Worm (Caenorhabditis elegans): Measurements from ENCODE around the gene C17E7.9.

Gene C17E7.9

DNA sequence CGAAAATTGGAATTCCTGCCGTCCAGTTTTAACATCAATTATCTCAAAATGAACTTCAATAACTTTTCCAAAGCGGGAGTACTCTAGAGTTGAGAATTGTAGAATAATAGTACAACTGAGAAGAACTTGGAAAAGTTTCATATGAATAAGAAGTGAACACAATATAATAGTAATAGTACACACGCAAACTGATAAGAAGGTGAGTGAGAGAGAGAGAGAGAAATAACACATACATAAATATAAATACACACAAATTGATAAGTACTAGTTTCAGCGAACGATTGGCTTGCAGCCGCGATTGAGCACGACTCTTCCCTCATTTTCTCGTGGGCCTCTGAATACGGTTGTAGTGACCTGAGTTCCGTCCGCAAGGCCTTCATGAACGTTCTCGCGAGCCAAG lies 1.5 kb downstream of the C17E7.9 start, which contains the start of gene C17E7.13:
TSS of gene C17E7.13 (minus strand) at position 176 of the 400 bp plus-strand sequence.
- TF ChIP-seq elt-2 (tag; optimal IDR thresholded peaks at IDR 0.05) (peak; percentile 16), ceh-34 (tag; optimal IDR thresholded peaks at IDR 0.05) (no peak)

DNA sequence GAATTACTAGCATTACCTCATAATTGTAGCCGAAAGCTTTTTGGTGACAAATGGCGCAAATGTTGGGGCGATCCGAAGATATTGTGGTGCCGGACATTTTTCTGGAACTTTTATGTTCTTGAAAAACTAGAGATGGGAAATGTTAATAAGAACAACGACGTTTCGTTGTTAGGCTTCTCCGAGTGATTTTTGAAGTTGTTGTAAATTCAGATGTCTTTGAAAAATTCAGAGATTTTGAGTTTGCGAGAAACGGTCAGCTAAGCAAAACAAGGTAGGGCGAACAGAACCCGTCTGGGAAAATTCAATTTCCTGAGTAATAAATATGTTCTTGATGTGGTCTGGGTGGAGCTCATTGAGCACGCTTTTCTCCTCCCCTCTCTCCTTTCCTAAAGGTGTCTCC lies 4.6 kb downstream of the C17E7.9 start, which contains the start of gene nhr-124:
TSS of gene nhr-124 (minus strand) at position 101 of the 400 bp plus-strand sequence.
- TF ChIP-seq ceh-24 (tag; optimal IDR thresholded peaks at IDR 0.05) (no peak), tbx-2 (tag; optimal IDR thresholded peaks at IDR 0.05) (no peak), mec-3 (tag; optimal IDR thresholded peaks at IDR 0.05; ENCODE audit: borderline replicate concordance) (no peak), ceh-30 (tag; optimal IDR thresholded peaks at IDR 0.05) (no peak), ceh-18 (tag; optimal IDR thresholded peaks at IDR 0.05) (no peak), sox-4 (tag; optimal IDR thresholded peaks at IDR 0.05) (no peak), elt-4 (tag; optimal IDR thresholded peaks at IDR 0.05) (no peak)

DNA sequence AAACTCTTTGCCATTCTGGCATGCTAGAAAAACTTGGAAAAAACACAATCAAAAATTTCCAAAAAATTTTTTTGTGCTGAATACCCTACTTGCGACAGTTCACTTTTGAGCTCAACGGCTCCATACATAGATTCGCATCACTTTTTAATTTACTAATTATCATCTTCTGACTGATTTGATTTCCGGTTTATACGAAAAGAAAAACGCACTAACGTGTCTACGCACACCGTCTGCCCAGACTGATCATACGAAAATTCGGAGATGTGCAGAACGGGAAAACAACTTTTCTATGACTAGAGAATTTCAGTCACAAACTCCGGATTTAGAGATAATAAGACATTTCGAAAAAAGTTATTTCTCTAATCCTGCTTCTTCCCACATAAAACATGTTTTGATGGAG lies 6.1 kb downstream of the C17E7.9 start:
- TF ChIP-seq che-1 (tag; optimal IDR thresholded peaks at IDR 0.05), result no peak
- TF ChIP-seq ceh-45 (GFP tag; IDR thresholded peaks at IDR 0.05), result no peak
- TF ChIP-seq ref-2 (tag; optimal IDR thresholded peaks at IDR 0.05), result no peak
- TF ChIP-seq Y22D7AL.16 (tag; optimal IDR thresholded peaks at IDR 0.05), result no peak

DNA sequence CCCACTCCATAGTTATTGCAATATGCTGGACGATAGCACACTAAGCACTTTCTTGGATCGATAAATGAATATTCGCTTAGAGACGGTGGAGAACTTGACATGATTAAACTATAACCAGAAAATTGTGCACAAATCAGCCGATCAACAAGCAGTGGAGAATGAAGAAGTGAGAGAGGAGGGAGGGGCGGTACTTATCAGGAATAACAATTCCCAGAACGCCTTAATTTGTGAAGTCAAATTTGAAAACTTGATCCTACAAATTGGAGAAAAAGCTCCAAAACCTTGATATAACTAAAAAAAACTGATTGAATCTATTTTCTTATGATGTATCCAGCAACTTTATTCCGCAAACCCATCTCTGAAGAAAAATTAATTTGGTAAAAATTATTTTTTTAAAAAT lies 12.4 kb downstream of the C17E7.9 start, which contains the start of gene nhr-159:
TSS of gene nhr-159 (minus strand) at position 101 of the 400 bp plus-strand sequence.
- no peak for TF ChIP-seq pqm-1 (tag; optimal IDR thresholded peaks at IDR 0.05)
- no peak for TF ChIP-seq K02D7.2 (tag; optimal IDR thresholded peaks at IDR 0.05)
- TF ChIP-seq Y22D7AL.16 (tag; optimal IDR thresholded peaks at IDR 0.05), result no peak
- TF ChIP-seq tbx-2 (tag; optimal IDR thresholded peaks at IDR 0.05), result no peak
- TF ChIP-seq ceh-14 (tag; optimal IDR thresholded peaks at IDR 0.05), result no peak
- TF ChIP-seq rnt-1 (tag; optimal IDR thresholded peaks at IDR 0.05), result no peak
- TF ChIP-seq npax-4 (tag; optimal IDR thresholded peaks at IDR 0.05), result no peak
- no peak for TF ChIP-seq ceh-30 (tag; optimal IDR thresholded peaks at IDR 0.05)
- no peak for TF ChIP-seq ceh-48 (tag; optimal IDR thresholded peaks at IDR 0.05)
- no peak for TF ChIP-seq ceh-31 (tag; optimal IDR thresholded peaks at IDR 0.05)
- no peak for TF ChIP-seq ztf-16 (tag; optimal IDR thresholded peaks at IDR 0.05)
- no peak for TF ChIP-seq hlh-8 (tag; optimal IDR thresholded peaks at IDR 0.05)
- no peak for TF ChIP-seq unc-86 (tag; optimal IDR thresholded peaks at IDR 0.05)
- no peak for TF ChIP-seq nhr-232 (tag; optimal IDR thresholded peaks at IDR 0.05)
- no peak for TF ChIP-seq dve-1 (tag; optimal IDR thresholded peaks at IDR 0.05)
- TF ChIP-seq ttx-3 (tag; optimal IDR thresholded peaks at IDR 0.05), result no peak
- TF ChIP-seq pat-9 (tag; optimal IDR thresholded peaks at IDR 0.05), result no peak

DNA sequence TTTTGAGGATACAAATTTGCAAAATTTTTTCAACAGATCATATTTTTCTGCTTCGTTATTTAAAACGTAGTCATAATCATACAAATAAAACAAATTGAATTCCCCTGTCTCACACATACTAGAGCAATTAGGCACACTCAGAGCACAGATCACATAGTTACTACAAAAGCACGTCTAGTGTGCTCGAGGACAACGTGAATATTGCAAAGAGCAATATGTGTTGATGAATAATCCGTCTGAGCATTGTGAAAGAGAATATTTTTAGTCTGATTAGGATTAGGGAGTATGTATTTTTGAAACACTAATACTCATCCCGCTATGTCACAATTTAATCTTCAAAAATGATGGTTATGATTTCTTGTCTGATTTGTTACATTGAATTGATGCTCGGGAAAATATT lies 13.4 kb downstream of the C17E7.9 start:
- no peak for TF ChIP-seq npax-4 (tag; optimal IDR thresholded peaks at IDR 0.05)
- no peak for TF ChIP-seq ama-1 (optimal IDR thresholded peaks at IDR 0.05)
- no peak for TF ChIP-seq tbx-2 (tag; optimal IDR thresholded peaks at IDR 0.05)
- TF ChIP-seq ceh-48 (tag; optimal IDR thresholded peaks at IDR 0.05), result no peak
- TF ChIP-seq fkh-10 (GFP tag; optimal IDR thresholded peaks at IDR 0.05), result no peak
- TF ChIP-seq ttx-3 (tag; optimal IDR thresholded peaks at IDR 0.05), result no peak
- no peak for TF ChIP-seq sox-2 (GFP tag; IDR thresholded peaks at IDR 0.05)
- no peak for TF ChIP-seq gmeb-2 (tag; optimal IDR thresholded peaks at IDR 0.05)
- no peak for TF ChIP-seq sox-4 (tag; optimal IDR thresholded peaks at IDR 0.05)
- TF ChIP-seq hlh-6 (tag; optimal IDR thresholded peaks at IDR 0.05), result no peak
- no peak for TF ChIP-seq ceh-18 (tag; optimal IDR thresholded peaks at IDR 0.05)
- no peak for TF ChIP-seq zip-5 (tag; optimal IDR thresholded peaks at IDR 0.05)
- TF ChIP-seq unc-3 (GFP tag; conservative IDR thresholded peaks at IDR 0.05), result no peak
- no peak for TF ChIP-seq unc-3 (tag; optimal IDR thresholded peaks at IDR 0.05)
- TF ChIP-seq nhr-11 (tag; optimal IDR thresholded peaks at IDR 0.05), result no peak
- no peak for TF ChIP-seq elt-2 (tag; optimal IDR thresholded peaks at IDR 0.05)
- no peak for TF ChIP-seq K02D7.2 (tag; optimal IDR thresholded peaks at IDR 0.05)
- TF ChIP-seq pat-9 (tag; optimal IDR thresholded peaks at IDR 0.05), result no peak
- no peak for TF ChIP-seq fax-1 (tag; optimal IDR thresholded peaks at IDR 0.05)
- TF ChIP-seq Y22D7AL.16 (tag; optimal IDR thresholded peaks at IDR 0.05), result no peak

Data from whole organism, late embryonic.